Worm (Caenorhabditis elegans) whole organism, L4 larva: ENCODE results near the gene F36D3.14.

ENCODE experiments used
- F49E8.2 ChIP-seq: sonication (generic microtip); optimal IDR thresholded peaks from 2 replicates; lab custom pipeline; 2016; ENCODE audit warnings: missing compliant biosample characterization, mild to moderate bottlenecking, missing genetic modification characterization, borderline replicate concordance
- R02D3.7 ChIP-seq: fragments of 150-350 bp; sonication (generic microtip); optimal IDR thresholded peaks from 3 replicates; lab custom pipeline; 2014; ENCODE audit warnings: missing biosample characterization, missing genetic modification characterization
- T20F7.1 ChIP-seq: fragments of 200-800 bp; sonication (Bioruptor generic); optimal IDR thresholded peaks from 2 replicates; lab custom pipeline; 2018; ENCODE audit warnings: mild to moderate bottlenecking, missing genetic modification characterization, missing compliant biosample characterization
- T26A8.4 ChIP-seq: fragments of 200-800 bp; sonication (Bioruptor generic); IDR thresholded peaks from 2 replicates; pipeline ENCODE4 v1.3.6; 2022; ENCODE audit warnings: missing genetic modification characterization, missing compliant biosample characterization
- Y105C5A.15 ChIP-seq: fragments of 200-800 bp; sonication (Bioruptor generic); IDR thresholded peaks from 2 replicates; pipeline ENCODE4 v1.3.6; 2022; ENCODE audit warnings: missing genetic modification characterization, missing compliant biosample characterization
- Y48G9A.11 ChIP-seq: fragments of 200-800 bp; sonication (Bioruptor generic); IDR thresholded peaks from 2 replicates; pipeline ENCODE4 v1.3.6; 2022; ENCODE audit warnings: missing genetic modification reagents, missing genetic modification characterization, missing compliant biosample characterization
- Y75B8A.6 ChIP-seq: fragments of 200-800 bp; sonication (Bioruptor generic); IDR thresholded peaks from 2 replicates; pipeline ENCODE4 v1.3.6; 2022; ENCODE audit warnings: missing genetic modification reagents, missing genetic modification characterization, missing compliant biosample characterization
- ZK337.2 ChIP-seq: fragments of 200-800 bp; sonication (Bioruptor generic); IDR thresholded peaks from 2 replicates; pipeline ENCODE4 v1.3.6; 2022; ENCODE audit warnings: missing genetic modification reagents, missing genetic modification characterization, missing compliant biosample characterization
- arid-1 ChIP-seq: fragments of 200-800 bp; sonication (Bioruptor generic); conservative IDR thresholded peaks from 2 replicates; pipeline ENCODE4 v1.3.6; 2022; ENCODE audit warnings: missing genetic modification reagents, missing genetic modification characterization, missing compliant biosample characterization
- ceh-20 ChIP-seq: fragments of 200-800 bp; sonication (Bioruptor generic); IDR thresholded peaks from 2 replicates; pipeline ENCODE4 v1.3.6; 2022; ENCODE audit warnings: missing genetic modification reagents, missing genetic modification characterization, missing compliant biosample characterization
- ceh-28 ChIP-seq: fragments of 150-350 bp; optimal IDR thresholded peaks from 2 replicates; lab custom pipeline; 2014; ENCODE audit warnings: missing biosample characterization, missing genetic modification reagents, missing genetic modification characterization
- ceh-32 ChIP-seq: sonication (generic microtip); optimal IDR thresholded peaks from 2 replicates; lab custom pipeline; 2016; ENCODE audit warnings: mild to moderate bottlenecking, missing genetic modification characterization, missing compliant biosample characterization; ENCODE audit not compliant: poor library complexity
- ceh-44 ChIP-seq: fragments of 200-800 bp; sonication (Bioruptor generic); IDR thresholded peaks from 2 replicates; pipeline ENCODE4 v1.3.6; 2022; ENCODE audit warnings: missing genetic modification reagents, missing genetic modification characterization, missing compliant biosample characterization
- cey-2 ChIP-seq: sonication (generic microtip); optimal IDR thresholded peaks from 3 replicates; lab custom pipeline; 2017; ENCODE audit warnings: missing genetic modification characterization, mild to moderate bottlenecking, missing compliant biosample characterization, antibody characterized with exemption, borderline replicate concordance; ENCODE audit not compliant: insufficient read depth
- ctbp-1 ChIP-seq: fragments of 200-800 bp; sonication (Bioruptor generic); IDR thresholded peaks from 2 replicates; pipeline ENCODE4 v1.3.6; 2022; ENCODE audit warnings: missing genetic modification reagents, missing genetic modification characterization, missing compliant biosample characterization
- daf-16 ChIP-seq, 3 experiments: sonication (generic microtip); optimal IDR thresholded peaks; 2 replicates each; lab custom pipeline; 2016 to 2017; ENCODE audit warnings: missing genetic modification characterization in 3 of 3, missing genetic modification reagents in 3 of 3, mild to moderate bottlenecking in 2 of 3, missing compliant biosample characterization in 2 of 3, missing biosample characterization in 1 of 3, moderate library complexity in 1 of 3
- dmd-8 ChIP-seq: fragments of 200-800 bp; sonication (Bioruptor generic); IDR thresholded peaks from 2 replicates; pipeline ENCODE4 v1.3.6; 2022; ENCODE audit warnings: missing genetic modification characterization, missing compliant biosample characterization
- dpl-1 ChIP-seq: fragments of 150-350 bp; optimal IDR thresholded peaks from 2 replicates; lab custom pipeline; 2014; ENCODE audit warnings: missing biosample characterization, missing genetic modification reagents, missing genetic modification characterization
- fkh-10 ChIP-seq: fragments of 150-350 bp; optimal IDR thresholded peaks from 2 replicates; lab custom pipeline; 2014; ENCODE audit warnings: missing biosample characterization, missing genetic modification reagents, missing genetic modification characterization
- fos-1 ChIP-seq: fragments of 150-350 bp; optimal IDR thresholded peaks from 2 replicates; lab custom pipeline; 2014; ENCODE audit warnings: missing biosample characterization, missing genetic modification characterization
- hlh-11 ChIP-seq: fragments of 200-800 bp; sonication (Bioruptor generic); optimal IDR thresholded peaks from 2 replicates; lab custom pipeline; 2018; ENCODE audit warnings: mild to moderate bottlenecking, missing genetic modification characterization, missing compliant biosample characterization
- lin-1 ChIP-seq: fragments of 200-800 bp; sonication (Bioruptor generic); IDR thresholded peaks from 2 replicates; pipeline ENCODE4 v1.3.6; 2022; ENCODE audit warnings: missing genetic modification reagents, missing genetic modification characterization, missing compliant biosample characterization
- lin-13 ChIP-seq: fragments of 150-350 bp; optimal IDR thresholded peaks from 2 replicates; lab custom pipeline; 2014; ENCODE audit warnings: missing biosample characterization, missing genetic modification reagents, missing genetic modification characterization
- lin-29 ChIP-seq: fragments of 200-800 bp; sonication (Bioruptor generic); IDR thresholded peaks from 2 replicates; pipeline ENCODE4 v1.3.6; 2022; ENCODE audit warnings: missing genetic modification reagents, missing genetic modification characterization, missing compliant biosample characterization
- lin-38 ChIP-seq: fragments of 200-800 bp; sonication (Bioruptor generic); IDR thresholded peaks from 2 replicates; pipeline ENCODE4 v1.3.6; 2022; ENCODE audit warnings: missing genetic modification reagents, missing genetic modification characterization, missing compliant biosample characterization
- lsy-2 ChIP-seq, 2 experiments: fragments of 150-350 bp in 1 of 2; sonication (generic microtip) in 1 of 2; optimal IDR thresholded peaks; 2 replicates each; lab custom pipeline; 2014 to 2017; ENCODE audit warnings: missing biosample characterization in 2 of 2, missing genetic modification characterization in 2 of 2
- madf-5 ChIP-seq, 2 experiments: fragments of 200-800 bp; sonication (Bioruptor generic); IDR thresholded peaks; 2 replicates each; pipeline ENCODE4 v1.3.6; 2022; ENCODE audit warnings: missing compliant biosample characterization in 2 of 2, missing genetic modification characterization in 2 of 2
- mdl-1 ChIP-seq, 2 experiments: fragments of 150-350 bp in 1 of 2; sonication (generic microtip) in 1 of 2; optimal IDR thresholded peaks; 2 replicates each; lab custom pipeline; 2014 to 2017; ENCODE audit warnings: missing biosample characterization in 2 of 2, missing genetic modification characterization in 2 of 2
- mes-2 ChIP-seq: sonication (generic microtip); optimal IDR thresholded peaks from 2 replicates; lab custom pipeline; 2016; ENCODE audit warnings: missing genotype, mild to moderate bottlenecking, missing genetic modification characterization, missing compliant biosample characterization; ENCODE audit not compliant: poor library complexity, severe bottlenecking
- mxl-2 ChIP-seq: fragments of 200-800 bp; sonication (Bioruptor generic); conservative IDR thresholded peaks from 2 replicates; pipeline ENCODE4 v1.3.6; 2022; ENCODE audit warnings: missing genetic modification reagents, missing genetic modification characterization, missing compliant biosample characterization
- nhr-102 ChIP-seq: sonication (generic microtip); optimal IDR thresholded peaks from 2 replicates; lab custom pipeline; 2016; ENCODE audit warnings: mild to moderate bottlenecking, missing genetic modification characterization, moderate library complexity, missing compliant biosample characterization
- nhr-11 ChIP-seq: fragments of 150-350 bp; optimal IDR thresholded peaks from 2 replicates; lab custom pipeline; 2014; ENCODE audit warnings: missing biosample characterization, missing genetic modification characterization
- nhr-41 ChIP-seq: fragments of 200-800 bp; sonication (Bioruptor generic); IDR thresholded peaks from 2 replicates; pipeline ENCODE4 v1.3.6; 2022; ENCODE audit warnings: missing genetic modification reagents, missing genetic modification characterization, missing compliant biosample characterization
- pha-4 ChIP-seq, 2 experiments: fragments of 150-350 bp in 1 of 2; fragments of 200-800 bp in 1 of 2; sonication (Bioruptor generic) in 1 of 2; IDR thresholded peaks in 1 of 2; optimal IDR thresholded peaks in 1 of 2; 2 replicates each; pipeline versions ENCODE4 v1.3.6 to Lab custom; 2014 to 2022; ENCODE audit warnings: missing genetic modification characterization in 2 of 2, missing genetic modification reagents in 2 of 2, missing biosample characterization in 1 of 2, missing compliant biosample characterization in 1 of 2
- php-3 ChIP-seq: fragments of 200-800 bp; sonication (Bioruptor generic); IDR thresholded peaks from 2 replicates; pipeline ENCODE4 v1.3.6; 2022; ENCODE audit warnings: missing genetic modification reagents, missing genetic modification characterization, missing compliant biosample characterization
- saeg-2 ChIP-seq: fragments of 200-800 bp; sonication (Bioruptor generic); IDR thresholded peaks from 2 replicates; pipeline ENCODE4 v1.3.6; 2022; ENCODE audit warnings: missing genetic modification reagents, missing genetic modification characterization, missing compliant biosample characterization
- skn-1 ChIP-seq: fragments of 150-350 bp; optimal IDR thresholded peaks from 2 replicates; lab custom pipeline; 2014; ENCODE audit warnings: missing biosample characterization, missing genetic modification characterization
- snpc-1.2 ChIP-seq: fragments of 200-800 bp; sonication (Bioruptor generic); IDR thresholded peaks from 2 replicates; pipeline ENCODE4 v1.3.6; 2022; ENCODE audit warnings: missing genetic modification reagents, missing genetic modification characterization, missing compliant biosample characterization
- snpc-4 ChIP-seq: fragments of 150-350 bp; optimal IDR thresholded peaks from 2 replicates; lab custom pipeline; 2014; ENCODE audit warnings: missing biosample characterization, missing genetic modification characterization
- spr-1 ChIP-seq: sonication (generic microtip); optimal IDR thresholded peaks from 2 replicates; lab custom pipeline; 2016; ENCODE audit warnings: mild to moderate bottlenecking, missing genetic modification characterization, missing compliant biosample characterization
- spr-3 ChIP-seq: fragments of 200-800 bp; sonication (Bioruptor generic); optimal IDR thresholded peaks from 2 replicates; lab custom pipeline; 2018; ENCODE audit warnings: mild to moderate bottlenecking, missing genetic modification characterization, missing compliant biosample characterization
- tra-1 ChIP-seq: fragments of 200-800 bp; sonication (Bioruptor generic); IDR thresholded peaks from 2 replicates; pipeline ENCODE4 v1.3.6; 2022; ENCODE audit warnings: missing genetic modification reagents, missing genetic modification characterization, missing compliant biosample characterization
- unc-130 ChIP-seq: sonication (generic microtip); optimal IDR thresholded peaks from 2 replicates; lab custom pipeline; 2016; ENCODE audit warnings: missing genetic modification reagents, missing genetic modification characterization, missing compliant biosample characterization
- unc-62 ChIP-seq, 3 experiments: fragments of 150-350 bp in 1 of 3; sonication (generic microtip); optimal IDR thresholded peaks in 2 of 3; peaks in 1 of 3; 1 replicate in 1 of 3; 2 replicates in 2 of 3; lab custom pipeline; 2014 to 2017; ENCODE audit warnings: missing biosample characterization in 3 of 3, missing genetic modification characterization in 3 of 3, missing genetic modification reagents in 3 of 3, missing genotype in 1 of 3
- vab-7 ChIP-seq: fragments of 200-800 bp; sonication (Bioruptor generic); IDR thresholded peaks from 2 replicates; pipeline ENCODE4 v1.3.6; 2022; ENCODE audit warnings: missing genetic modification reagents, missing genetic modification characterization, missing compliant biosample characterization
- zfp-3 ChIP-seq: fragments of 200-800 bp; sonication (Bioruptor generic); conservative IDR thresholded peaks from 2 replicates; pipeline ENCODE4 v1.3.6; 2022; ENCODE audit warnings: missing genetic modification reagents, missing genetic modification characterization, missing compliant biosample characterization
- zip-11 ChIP-seq: fragments of 200-800 bp; sonication (Bioruptor generic); IDR thresholded peaks from 2 replicates; pipeline ENCODE4 v1.3.6; 2022; ENCODE audit warnings: missing genetic modification characterization, missing compliant biosample characterization
- zip-2 ChIP-seq: fragments of 150-350 bp; optimal IDR thresholded peaks from 2 replicates; lab custom pipeline; 2014; ENCODE audit warnings: missing biosample characterization, missing genetic modification characterization

The F36D3.14 gene

ce11 chrV:16537908-16538446, 34.9 kb upstream of the F36D3.14 start, which contains the start of gene Y32B12B.2:
TSS of gene Y32B12B.2 (plus strand) at chrV:16538396.
- TF ChIP-seq unc-130 (GFP tag; lab: Kevin White, UChicago), result peak; percentile 82
- TF ChIP-seq lin-13 (GFP tag; lab: Kevin White, UChicago), result peak; percentile 36
- no peak for TF ChIP-seq lin-1 (GFP tag; lab: Robert Waterston, UW)
- TF ChIP-seq nhr-102 (tag; lab: Kevin White, UChicago), result no peak
- peak in 1 of 2 experiments; percentile 10 for TF ChIP-seq mdl-1 (tag; optimal IDR thresholded peaks at IDR 0.05; lab: Kevin White, UChicago)
- no peak for TF ChIP-seq ceh-44 (GFP tag; lab: Robert Waterston, UW)
- TF ChIP-seq zip-11 (GFP tag; lab: Robert Waterston, UW), result no peak
- no peak for TF ChIP-seq skn-1
- TF ChIP-seq vab-7 (GFP tag; lab: Robert Waterston, UW), result no peak
- peak; percentile 88 for TF ChIP-seq lin-38 (GFP tag; lab: Robert Waterston, UW)
- TF ChIP-seq dpl-1 (GFP tag; lab: Kevin White, UChicago), result peak; percentile 80
- TF ChIP-seq ctbp-1 (GFP tag; lab: Robert Waterston, UW), result peak; percentile 36; the same call in 1 of the 2 replicates
- TF ChIP-seq ceh-20 (GFP tag; lab: Robert Waterston, UW), result 0 out of 2 replicates have a peak, but pooled peaks have one; percentile 9
- peak; percentile 47; the same call in 1 of the 2 replicates for TF ChIP-seq snpc-1.2 (GFP tag; lab: Robert Waterston, UW)
- TF ChIP-seq T20F7.1 (GFP tag; lab: Kevin White, UChicago), result no peak
- TF ChIP-seq arid-1 (GFP tag; lab: Robert Waterston, UW), result no peak
- no peak for TF ChIP-seq ceh-32
- TF ChIP-seq zfp-3, result no peak
- no peak for TF ChIP-seq ceh-28
- no peak for TF ChIP-seq nhr-41 (GFP tag; lab: Robert Waterston, UW)
- TF ChIP-seq php-3 (GFP tag; lab: Robert Waterston, UW), result peak; percentile 12; the same call in 1 of the 2 replicates
- no peak for TF ChIP-seq cey-2 (tag; lab: Kevin White, UChicago)
- TF ChIP-seq Y48G9A.11 (GFP tag; lab: Robert Waterston, UW), result no peak
- TF ChIP-seq ZK337.2 (GFP tag; lab: Robert Waterston, UW), result no peak
- TF ChIP-seq R02D3.7 (tag; lab: Kevin White, UChicago), result no peak
- no peak for TF ChIP-seq daf-16 (GFP tag; optimal IDR thresholded peaks at IDR 0.05; lab: Kevin White, UChicago)
- no peak for TF ChIP-seq daf-16 (tag; optimal IDR thresholded peaks at IDR 0.05; lab: Kevin White, UChicago)
- TF ChIP-seq fkh-10 (GFP tag; lab: Kevin White, UChicago), result no peak
- TF ChIP-seq T26A8.4 (GFP tag; lab: Robert Waterston, UW), result 0 out of 2 replicates have a peak, but pooled peaks have one; percentile 23
- no peak for TF ChIP-seq pha-4 (GFP tag; IDR thresholded peaks at IDR 0.05; lab: Robert Waterston, UW)
- TF ChIP-seq pha-4 (tag; optimal IDR thresholded peaks at IDR 0.05; lab: Kevin White, UChicago), result no peak
- TF ChIP-seq spr-1 (tag; lab: Kevin White, UChicago), result no peak
- TF ChIP-seq hlh-11 (tag; lab: Kevin White, UChicago), result peak; percentile 49
- TF ChIP-seq lsy-2 (tag; optimal IDR thresholded peaks at IDR 0.05; lab: Kevin White, UChicago), result peak; percentile 66 to 97
- no peak for TF ChIP-seq Y105C5A.15 (GFP tag; lab: Robert Waterston, UW)
- TF ChIP-seq F49E8.2 (tag; lab: Kevin White, UChicago), result peak; percentile 18
- TF ChIP-seq spr-3 (GFP tag; lab: Kevin White, UChicago), result no peak
- no peak for TF ChIP-seq fos-1
- TF ChIP-seq dmd-8 (GFP tag; lab: Robert Waterston, UW), result no peak
- no peak for TF ChIP-seq tra-1 (GFP tag; lab: Robert Waterston, UW)
- no peak for TF ChIP-seq madf-5 (GFP tag; IDR thresholded peaks at IDR 0.05; lab: Robert Waterston, UW)
- TF ChIP-seq zip-2, result no peak
- no peak for TF ChIP-seq nhr-11 (tag; lab: Kevin White, UChicago)
- no peak for TF ChIP-seq saeg-2 (GFP tag; lab: Robert Waterston, UW)
- TF ChIP-seq mxl-2 (GFP tag; lab: Robert Waterston, UW), result no peak
- TF ChIP-seq mes-2 (tag; lab: Kevin White, UChicago), result peak; percentile 75
- no peak for TF ChIP-seq unc-62 (GFP tag; optimal IDR thresholded peaks at IDR 0.05 in 1 of 2; lab: Kevin White, UChicago)
- TF ChIP-seq unc-62 (tag; optimal IDR thresholded peaks at IDR 0.05; lab: Kevin White, UChicago), result no peak
- TF ChIP-seq Y75B8A.6, result no peak
- TF ChIP-seq snpc-4 (tag; lab: Kevin White, UChicago), result no peak
- no peak for TF ChIP-seq lin-29 (GFP tag; lab: Robert Waterston, UW)
